Fruit fly (Drosophila melanogaster): ENCODE measurements around the gene Sgs4.

DNA sequence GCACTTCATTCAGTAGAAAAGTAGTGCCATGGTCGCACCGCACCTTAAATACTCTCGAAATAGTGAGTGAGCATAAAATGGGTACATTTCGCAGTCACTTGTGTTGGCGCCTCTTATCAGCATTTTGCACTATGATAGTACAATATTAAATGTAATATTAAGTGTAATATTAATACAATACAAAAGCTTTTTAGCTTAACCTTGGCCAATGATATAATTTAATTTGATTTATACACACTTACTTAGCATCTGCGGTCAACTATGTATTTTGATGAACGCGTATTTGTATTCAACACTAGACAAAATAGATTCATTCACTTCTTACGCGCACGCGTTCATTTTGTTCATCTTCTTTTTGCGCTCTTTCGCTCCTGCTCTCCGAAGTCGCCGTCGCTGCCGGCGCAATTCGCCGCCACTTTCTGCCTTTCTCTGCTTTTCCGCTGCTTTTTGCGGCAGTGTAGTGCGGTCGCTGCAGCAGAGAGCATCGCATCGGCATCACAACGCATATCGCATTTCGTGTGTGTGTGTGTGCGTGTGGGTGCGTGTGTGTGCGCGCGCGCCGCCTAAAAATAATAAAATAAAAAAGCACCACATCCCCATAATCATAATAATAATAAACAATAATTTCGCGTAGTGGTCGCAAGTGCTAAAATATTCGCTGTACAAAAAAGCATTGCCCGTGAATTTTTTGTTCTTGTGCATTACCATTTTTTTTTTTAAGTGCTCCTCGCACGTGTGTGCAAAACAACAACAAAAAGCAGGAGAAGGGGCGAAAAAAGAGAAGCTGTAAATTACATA is 39.2 kb downstream of the Sgs4 start:
- no peak for TF ChIP-seq CG8478 (optimal IDR thresholded peaks at IDR 0.05)
- TF ChIP-seq CTCF (optimal IDR thresholded peaks at IDR 0.05), result no peak
